Fruit fly (Drosophila melanogaster) whole organism, embryonic: ENCODE data around the gene CG1703.

ENCODE experiments used
- Antp ChIP-seq: fragments of 200-800 bp; sonication (Bioruptor generic); optimal IDR thresholded peaks from 3 replicates; lab custom pipeline; 2016; ENCODE audit warnings: missing biosample characterization, missing genetic modification characterization
- Asciz ChIP-seq: fragments of 200-800 bp; sonication (Bioruptor generic); optimal IDR thresholded peaks from 2 replicates; lab custom pipeline; 2017; ENCODE audit warnings: missing biosample characterization, mild to moderate bottlenecking, missing genetic modification characterization, missing genetic modification reagents
- Bgb ChIP-seq: fragments of 200-800 bp; sonication (Bioruptor generic); IDR thresholded peaks from 2 replicates; pipeline ENCODE4 v1.3.6; 2022; ENCODE audit warnings: missing biosample characterization, missing genetic modification characterization; ENCODE audit not compliant: partially characterized antibody
- CG10959 ChIP-seq: fragments of 200-800 bp; sonication (Bioruptor generic); IDR thresholded peaks from 2 replicates; pipeline ENCODE4 v1.3.6; 2022; ENCODE audit warnings: missing biosample characterization, missing genetic modification characterization
- CG12391 ChIP-seq: fragments of 200-800 bp; sonication (Bioruptor generic); optimal IDR thresholded peaks from 3 replicates; lab custom pipeline; 2018; ENCODE audit warnings: missing biosample characterization, mild to moderate bottlenecking, missing genetic modification characterization, moderate library complexity
- CG14710 ChIP-seq: fragments of 200-800 bp; sonication (Bioruptor generic); optimal IDR thresholded peaks from 3 replicates; lab custom pipeline; 2019; ENCODE audit warnings: missing biosample characterization, mild to moderate bottlenecking, missing genetic modification characterization, moderate library complexity
- CG14860 ChIP-seq: fragments of 200-800 bp; sonication (Bioruptor generic); IDR thresholded peaks from 3 replicates; pipeline ENCODE4 v1.3.6; 2022; ENCODE audit warnings: missing biosample characterization, missing genetic modification characterization; ENCODE audit not compliant: partially characterized antibody
- CG15696 ChIP-seq: fragments of 200-800 bp; sonication (Bioruptor generic); optimal IDR thresholded peaks from 2 replicates; lab custom pipeline; 2019; ENCODE audit warnings: missing biosample characterization, mild to moderate bottlenecking, missing genetic modification characterization, moderate library complexity
- CG1603 ChIP-seq: fragments of 200-800 bp; sonication (Bioruptor generic); optimal IDR thresholded peaks from 2 replicates; lab custom pipeline; 2019; ENCODE audit warnings: missing biosample characterization, mild to moderate bottlenecking, missing genetic modification characterization, moderate library complexity
- CG1647 ChIP-seq: fragments of 200-800 bp; sonication (Bioruptor generic); optimal IDR thresholded peaks from 3 replicates; lab custom pipeline; 2016; ENCODE audit warnings: missing biosample characterization, missing genetic modification characterization
- CG16813 ChIP-seq: fragments of 200-800 bp; sonication (Bioruptor generic); IDR thresholded peaks from 3 replicates; pipeline ENCODE4 v1.3.6; 2022; ENCODE audit warnings: missing biosample characterization, missing genetic modification characterization; ENCODE audit not compliant: partially characterized antibody
- CG17568 ChIP-seq: fragments of 200-800 bp; sonication (Bioruptor generic); optimal IDR thresholded peaks from 2 replicates; lab custom pipeline; 2018; ENCODE audit warnings: missing biosample characterization, mild to moderate bottlenecking, missing genetic modification characterization, moderate library complexity
- CG17802 ChIP-seq: fragments of 200-800 bp; sonication (Bioruptor generic); optimal IDR thresholded peaks from 2 replicates; lab custom pipeline; 2018; ENCODE audit warnings: missing biosample characterization, mild to moderate bottlenecking, missing genetic modification characterization, moderate library complexity
- CG1832 ChIP-seq: fragments of 200-800 bp; sonication (Bioruptor generic); optimal IDR thresholded peaks from 2 replicates; lab custom pipeline; 2017; ENCODE audit warnings: missing biosample characterization, mild to moderate bottlenecking, missing genetic modification characterization, inconsistent platforms
- CG2129 ChIP-seq: fragments of 200-800 bp; sonication (Bioruptor generic); IDR thresholded peaks from 2 replicates; pipeline ENCODE4 v1.3.6; 2022; ENCODE audit warnings: missing biosample characterization, missing genetic modification characterization; ENCODE audit not compliant: partially characterized antibody
- CG2678 ChIP-seq: fragments of 200-800 bp; sonication (Bioruptor generic); optimal IDR thresholded peaks from 3 replicates; lab custom pipeline; 2019; ENCODE audit warnings: missing biosample characterization, mild to moderate bottlenecking, missing genetic modification characterization, moderate library complexity
- CG31365 ChIP-seq: fragments of 200-800 bp; sonication (Bioruptor generic); optimal IDR thresholded peaks from 2 replicates; lab custom pipeline; 2018; ENCODE audit warnings: missing biosample characterization, mild to moderate bottlenecking, missing genetic modification characterization
- CTCF ChIP-seq: fragments of 200-800 bp; sonication (Bioruptor generic); optimal IDR thresholded peaks from 2 replicates; lab custom pipeline; 2017; ENCODE audit warnings: missing biosample characterization, mild to moderate bottlenecking, missing genetic modification characterization, moderate library complexity
- D19B ChIP-seq: fragments of 200-800 bp; sonication (Bioruptor generic); optimal IDR thresholded peaks from 2 replicates; lab custom pipeline; 2017; ENCODE audit warnings: missing biosample characterization, mild to moderate bottlenecking, missing genetic modification characterization
- Dek ChIP-seq: fragments of 200-800 bp; sonication (Bioruptor generic); optimal IDR thresholded peaks from 3 replicates; lab custom pipeline; 2019; ENCODE audit warnings: missing biosample characterization, mild to moderate bottlenecking, missing genetic modification characterization, moderate library complexity
- Dfd ChIP-seq, 2 experiments: fragments of >200 bp; optimal IDR thresholded peaks; 2 replicates each; lab custom pipeline; 2017; ENCODE audit warnings: missing biosample characterization in 2 of 2, missing genetic modification characterization in 2 of 2
- Dp ChIP-seq: fragments of 200-800 bp; sonication (Bioruptor generic); optimal IDR thresholded peaks from 2 replicates; lab custom pipeline; 2018; ENCODE audit warnings: missing biosample characterization, mild to moderate bottlenecking, missing genetic modification characterization, moderate library complexity
- E2f1 ChIP-seq: fragments of 200-800 bp; sonication (Bioruptor generic); IDR thresholded peaks from 2 replicates; pipeline ENCODE4 v1.3.6; 2022; ENCODE audit warnings: missing biosample characterization, missing genetic modification characterization
- Gug ChIP-seq: fragments of 200-800 bp; sonication (Bioruptor generic); IDR thresholded peaks from 4 replicates; pipeline ENCODE4 v1.3.6; 2022; ENCODE audit warnings: missing biosample characterization, missing genetic modification characterization
- HLH54F ChIP-seq: fragments of 200-800 bp; sonication (Bioruptor generic); optimal IDR thresholded peaks from 3 replicates; lab custom pipeline; 2016; ENCODE audit warnings: missing biosample characterization, missing genetic modification characterization
- Jarid2 ChIP-seq: fragments of 200-800 bp; sonication (Bioruptor generic); optimal IDR thresholded peaks from 3 replicates; lab custom pipeline; 2017; ENCODE audit warnings: mild to moderate bottlenecking, missing biosample characterization, missing genetic modification reagents, missing genetic modification characterization
- Lim3 ChIP-seq: fragments of 200-800 bp; sonication (Bioruptor generic); IDR thresholded peaks from 2 replicates; pipeline ENCODE4 v1.3.6; 2022; ENCODE audit warnings: missing biosample characterization, missing genetic modification characterization
- NC2β ChIP-seq: fragments of 200-800 bp; sonication (Bioruptor generic); optimal IDR thresholded peaks from 2 replicates; lab custom pipeline; 2016; ENCODE audit warnings: missing biosample characterization, missing genetic modification characterization
- NK7.1 ChIP-seq: fragments of 200-800 bp; sonication (Bioruptor generic); optimal IDR thresholded peaks from 3 replicates; lab custom pipeline; 2016; ENCODE audit warnings: missing biosample characterization, missing genetic modification characterization
- Optix ChIP-seq: fragments of 200-800 bp; sonication (Bioruptor generic); IDR thresholded peaks from 3 replicates; pipeline ENCODE4 v1.3.6; 2022; ENCODE audit warnings: missing biosample characterization, missing genetic modification characterization
- PHDP ChIP-seq: fragments of 200-800 bp; sonication (Bioruptor generic); optimal IDR thresholded peaks from 3 replicates; lab custom pipeline; 2018; ENCODE audit warnings: missing biosample characterization, mild to moderate bottlenecking, missing genetic modification characterization, moderate library complexity
- Side ChIP-seq: fragments of 200-800 bp; sonication (Bioruptor generic); optimal IDR thresholded peaks from 2 replicates; lab custom pipeline; 2016; ENCODE audit warnings: missing biosample characterization, missing genetic modification characterization
- Sin3A ChIP-seq: fragments of >200 bp; optimal IDR thresholded peaks from 2 replicates; lab custom pipeline; 2018
- Ssrp ChIP-seq: fragments of 200-800 bp; sonication (Bioruptor generic); optimal IDR thresholded peaks from 2 replicates; lab custom pipeline; 2018; ENCODE audit warnings: missing biosample characterization, mild to moderate bottlenecking, missing genetic modification characterization, moderate library complexity
- YL-1 ChIP-seq: fragments of 200-800 bp; sonication (Bioruptor generic); optimal IDR thresholded peaks from 3 replicates; lab custom pipeline; 2017; ENCODE audit warnings: missing biosample characterization, mild to moderate bottlenecking, missing genetic modification characterization
- ac ChIP-seq: fragments of 200-800 bp; sonication (Bioruptor generic); optimal IDR thresholded peaks from 3 replicates; lab custom pipeline; 2017; ENCODE audit warnings: missing biosample characterization, mild to moderate bottlenecking, missing genetic modification characterization
- bab2 ChIP-seq: fragments of 200-800 bp; sonication (Bioruptor generic); optimal IDR thresholded peaks from 2 replicates; lab custom pipeline; 2016; ENCODE audit warnings: missing biosample characterization, missing genetic modification characterization
- crc ChIP-seq: fragments of 200-800 bp; sonication (Bioruptor generic); optimal IDR thresholded peaks from 2 replicates; lab custom pipeline; 2016; ENCODE audit warnings: missing biosample characterization, missing genetic modification characterization
- en ChIP-seq: fragments of 200-800 bp; sonication (Bioruptor generic); optimal IDR thresholded peaks from 2 replicates; lab custom pipeline; 2016; ENCODE audit warnings: missing biosample characterization, missing genetic modification characterization
- gsb-n ChIP-seq: fragments of 200-800 bp; sonication (Bioruptor generic); optimal IDR thresholded peaks from 3 replicates; lab custom pipeline; 2018; ENCODE audit warnings: missing biosample characterization, mild to moderate bottlenecking, missing genetic modification characterization
- hbn ChIP-seq: fragments of 200-800 bp; sonication (Bioruptor generic); IDR thresholded peaks from 2 replicates; pipeline ENCODE4 v1.3.6; 2022; ENCODE audit warnings: missing biosample characterization, missing genetic modification characterization; ENCODE audit not compliant: partially characterized antibody
- ind ChIP-seq: fragments of 200-800 bp; sonication (Bioruptor generic); optimal IDR thresholded peaks from 3 replicates; lab custom pipeline; 2016; ENCODE audit warnings: missing biosample characterization, missing genetic modification characterization
- jumu ChIP-seq: fragments of 200-800 bp; sonication (Bioruptor generic); optimal IDR thresholded peaks from 3 replicates; lab custom pipeline; 2016; ENCODE audit warnings: missing biosample characterization, missing genetic modification characterization
- kay ChIP-seq: fragments of 200-800 bp; sonication (Bioruptor generic); optimal IDR thresholded peaks from 2 replicates; lab custom pipeline; 2016; ENCODE audit warnings: missing biosample characterization, missing genetic modification characterization
- lola ChIP-seq, 3 experiments: fragments of >200 bp in 2 of 3; fragments of 200-800 bp in 1 of 3; sonication (Bioruptor generic) in 1 of 3; optimal IDR thresholded peaks; 2 replicates each; lab custom pipeline; 2017 to 2019; ENCODE audit warnings: missing biosample characterization in 3 of 3, missing genetic modification characterization in 3 of 3, mild to moderate bottlenecking in 1 of 3, moderate library complexity in 1 of 3
- oc ChIP-seq: fragments of 200-800 bp; sonication (Bioruptor generic); optimal IDR thresholded peaks from 2 replicates; lab custom pipeline; 2018; ENCODE audit warnings: missing biosample characterization, mild to moderate bottlenecking, missing genetic modification characterization, moderate library complexity
- onecut ChIP-seq: fragments of 200-800 bp; sonication (Bioruptor generic); IDR thresholded peaks from 2 replicates; pipeline ENCODE4 v1.3.6; 2022; ENCODE audit warnings: missing biosample characterization, missing genetic modification characterization
- salm ChIP-seq: fragments of 200-800 bp; sonication (Bioruptor generic); optimal IDR thresholded peaks from 2 replicates; lab custom pipeline; 2018; ENCODE audit warnings: missing biosample characterization, mild to moderate bottlenecking, missing genetic modification characterization
- usp ChIP-seq: fragments of >200 bp; optimal IDR thresholded peaks from 2 replicates; lab custom pipeline; 2017; ENCODE audit warnings: missing biosample characterization, missing genetic modification characterization
- vfl ChIP-seq: fragments of 200-800 bp; sonication (Bioruptor generic); optimal IDR thresholded peaks from 2 replicates; lab custom pipeline; 2016; ENCODE audit warnings: missing biosample characterization, missing genetic modification characterization

Gene CG1703

dm6 chrX:11615652-11616495, 4.1 kb downstream of the CG1703 start, which contains the start of the genes RPA3 and Met (continued):
- no peak for TF ChIP-seq Antp (GFP tag; lab: Kevin White, UChicago)
- TF ChIP-seq Lim3 (GFP tag; lab: Robert Waterston, UW), result no peak
- TF ChIP-seq Dfd (GFP tag; optimal IDR thresholded peaks at IDR 0.05; lab: Kevin White, UChicago), result no peak
- no peak for TF ChIP-seq bab2 (GFP tag; lab: Kevin White, UChicago)
- TF ChIP-seq NK7.1 (GFP tag; lab: Kevin White, UChicago), result no peak
- no peak for TF ChIP-seq Gug (GFP tag; lab: Robert Waterston, UW)
- TF ChIP-seq lola (GFP tag; optimal IDR thresholded peaks at IDR 0.05; lab: Kevin White, UChicago), result no peak
- TF ChIP-seq E2f1 (GFP tag; lab: Robert Waterston, UW), result no peak
- TF ChIP-seq Jarid2 (GFP tag; lab: Kevin White, UChicago), result no peak
- TF ChIP-seq PHDP (tag; lab: Kevin White, UChicago), result peak; percentile 6
- peak; percentile 62 for TF ChIP-seq YL-1
- no peak for TF ChIP-seq CG2678 (tag; lab: Kevin White, UChicago)
- no peak for TF ChIP-seq CTCF (GFP tag; lab: Kevin White, UChicago)
- TF ChIP-seq Ssrp (tag; lab: Kevin White, UChicago), result no peak
- no peak for TF ChIP-seq oc (tag; lab: Kevin White, UChicago)
- no peak for TF ChIP-seq CG10959 (GFP tag; lab: Robert Waterston, UW)
- no peak for TF ChIP-seq HLH54F (GFP tag; lab: Kevin White, UChicago)
- TF ChIP-seq CG14710 (tag; lab: Kevin White, UChicago), result peak; percentile 28
- TF ChIP-seq Bgb (GFP tag; lab: Robert Waterston, UW), result peak; percentile 76
- no peak for TF ChIP-seq CG15696 (tag; lab: Kevin White, UChicago)
- no peak for TF ChIP-seq Optix (GFP tag; lab: Robert Waterston, UW)
- no peak for TF ChIP-seq salm
- no peak for TF ChIP-seq gsb-n (tag; lab: Kevin White, UChicago)
- peak; percentile 60; the same call in 2 of the 3 replicates for TF ChIP-seq CG16813 (GFP tag; lab: Robert Waterston, UW)
- TF ChIP-seq CG1832 (GFP tag; lab: Kevin White, UChicago), result no peak
- no peak for TF ChIP-seq Sin3A (lab: Kevin White, UChicago)
- no peak for TF ChIP-seq crc (GFP tag; lab: Kevin White, UChicago)
- no peak for TF ChIP-seq Dek (tag; lab: Kevin White, UChicago)
- no peak for TF ChIP-seq kay
- peak; percentile 42 for TF ChIP-seq CG2129
- TF ChIP-seq CG1647 (GFP tag; lab: Kevin White, UChicago), result no peak
- no peak for TF ChIP-seq Side (GFP tag; lab: Kevin White, UChicago)
- peak; percentile 42; the same call in 1 of the 2 replicates for TF ChIP-seq hbn
- no peak for TF ChIP-seq en (GFP tag; lab: Kevin White, UChicago)
- peak; percentile 38 for TF ChIP-seq CG1603 (tag; lab: Kevin White, UChicago)
- no peak for TF ChIP-seq vfl (GFP tag; lab: Kevin White, UChicago)
- no peak for TF ChIP-seq Asciz (GFP tag; lab: Kevin White, UChicago)
- TF ChIP-seq onecut (GFP tag; lab: Robert Waterston, UW), result no peak
- TF ChIP-seq D19B (GFP tag; lab: Kevin White, UChicago), result no peak
- TF ChIP-seq CG14860, result peak; percentile 82
- peak; percentile 64 for TF ChIP-seq Dp (GFP tag; lab: Kevin White, UChicago)
- no peak for TF ChIP-seq CG17568 (GFP tag; lab: Kevin White, UChicago)
- TF ChIP-seq ind (GFP tag; lab: Kevin White, UChicago), result no peak
- no peak for TF ChIP-seq usp (GFP tag; lab: Kevin White, UChicago)
- TF ChIP-seq CG12391, result no peak
- no peak for TF ChIP-seq NC2β (GFP tag; lab: Kevin White, UChicago)
- TF ChIP-seq CG17802, result peak; percentile 58
- no peak for TF ChIP-seq CG31365 (tag; lab: Kevin White, UChicago)
- TF ChIP-seq jumu (GFP tag; lab: Kevin White, UChicago), result no peak
- no peak for TF ChIP-seq ac (GFP tag; lab: Kevin White, UChicago)
